Worm (Caenorhabditis elegans): ENCODE results near the gene sas-6.
A peak's percentile ranks its signal among the peaks of the same experiment; 100 is the strongest.

Gene sas-6

ce11 chrIV:13838296-13838695 is 49.8 kb upstream of the sas-6 start:
- TF ChIP-seq nhr-6 (tag; optimal IDR thresholded peaks at IDR 0.05) (no peak), elt-3 (tag; optimal IDR thresholded peaks at IDR 0.05) (no peak), ztf-1 (GFP tag; conservative IDR thresholded peaks at IDR 0.05) (no peak), ama-1 (optimal IDR thresholded peaks at IDR 0.05) (no peak), skn-1 (tag; optimal IDR thresholded peaks at IDR 0.05) (no peak), nhr-237 (tag; optimal IDR thresholded peaks at IDR 0.05) (no peak), blmp-1 (tag; optimal IDR thresholded peaks at IDR 0.05; ENCODE audit: insufficient read depth) (no peak), Y55F3AM.14 (GFP tag; optimal IDR thresholded peaks at IDR 0.05) (no peak), ztf-11 (tag; optimal IDR thresholded peaks at IDR 0.05) (no peak), elt-1 (tag; optimal IDR thresholded peaks at IDR 0.05) (no peak), nhr-12 (tag; optimal IDR thresholded peaks at IDR 0.05) (no peak), lin-11 (tag; optimal IDR thresholded peaks at IDR 0.05) (no peak), ceh-16 (tag; optimal IDR thresholded peaks at IDR 0.05) (no peak), nhr-25 (tag; optimal IDR thresholded peaks at IDR 0.05) (no peak), crh-2 (tag; optimal IDR thresholded peaks at IDR 0.05) (no peak), aly-2 (tag; optimal IDR thresholded peaks at IDR 0.05) (no peak)

ce11 chrIV:13836290-13836689 is 47.8 kb upstream of the sas-6 start, which contains the start of gene H08M01.1:
TSS of gene H08M01.1 (minus strand) at chrIV:13836390.
- TF ChIP-seq sma-3 (GFP tag; optimal IDR thresholded peaks at IDR 0.05) (no peak), R02D3.7 (tag; optimal IDR thresholded peaks at IDR 0.05) (no peak), blmp-1 (tag; optimal IDR thresholded peaks at IDR 0.05; ENCODE audit: insufficient read depth) (no peak), nhr-10 (tag; optimal IDR thresholded peaks at IDR 0.05) (no peak), zag-1 (tag; optimal IDR thresholded peaks at IDR 0.05) (no peak), elt-1 (tag; optimal IDR thresholded peaks at IDR 0.05) (no peak), ceh-82 (tag; optimal IDR thresholded peaks at IDR 0.05) (no peak), elt-3 (tag; optimal IDR thresholded peaks at IDR 0.05) (no peak), lin-13 (GFP tag; optimal IDR thresholded peaks at IDR 0.05) (no peak), nhr-129 (tag; optimal IDR thresholded peaks at IDR 0.05) (no peak), unc-39 (tag; optimal IDR thresholded peaks at IDR 0.05) (no peak), mdl-1 (tag; optimal IDR thresholded peaks at IDR 0.05) (no peak)

- TF ChIP-seq Y55F3AM.14 (GFP tag; optimal IDR thresholded peaks at IDR 0.05): no peak
- no peak for TF ChIP-seq elt-3 (tag; optimal IDR thresholded peaks at IDR 0.05)
- no peak for TF ChIP-seq nhr-11 (tag; optimal IDR thresholded peaks at IDR 0.05)
- no peak for TF ChIP-seq crh-2 (tag; optimal IDR thresholded peaks at IDR 0.05)
- no peak for TF ChIP-seq gmeb-1 (tag; optimal IDR thresholded peaks at IDR 0.05)
- no peak for TF ChIP-seq lin-11 (tag; optimal IDR thresholded peaks at IDR 0.05)
- no peak for TF ChIP-seq nhr-23 (tag; optimal IDR thresholded peaks at IDR 0.05)
- TF ChIP-seq F13H6.1 (tag; optimal IDR thresholded peaks at IDR 0.05): no peak
- TF ChIP-seq ztf-1 (GFP tag; conservative IDR thresholded peaks at IDR 0.05): no peak
- TF ChIP-seq skn-1 (tag; optimal IDR thresholded peaks at IDR 0.05): no peak
- no peak for TF ChIP-seq egl-27 (tag; optimal IDR thresholded peaks at IDR 0.05)
- TF ChIP-seq unc-39 (tag; optimal IDR thresholded peaks at IDR 0.05): no peak
- TF ChIP-seq fos-1 (tag; optimal IDR thresholded peaks at IDR 0.05): no peak
- no peak for TF ChIP-seq ztf-11 (tag; optimal IDR thresholded peaks at IDR 0.05)
- no peak for TF ChIP-seq nhr-12 (tag; optimal IDR thresholded peaks at IDR 0.05)
- no peak for TF ChIP-seq lsy-2 (tag; optimal IDR thresholded peaks at IDR 0.05)
These were observed 46.0 kb upstream of the sas-6 start for ce11 chrIV:13834394-13835129.

ce11 chrIV:13827586-13827985 is 39.1 kb upstream of the sas-6 start, which contains the start of gene rga-5:
TSS of gene rga-5 (plus strand) at chrIV:13827886.
- TF ChIP-seq unc-39 (tag; optimal IDR thresholded peaks at IDR 0.05) (no peak), nhr-21 (tag; optimal IDR thresholded peaks at IDR 0.05) (no peak), blmp-1 (tag; optimal IDR thresholded peaks at IDR 0.05; ENCODE audit: insufficient read depth) (no peak), ama-1 (optimal IDR thresholded peaks at IDR 0.05) (no peak), fos-1 (tag; optimal IDR thresholded peaks at IDR 0.05) (no peak), R02D3.7 (tag; optimal IDR thresholded peaks at IDR 0.05) (no peak), snpc-4 (tag; optimal IDR thresholded peaks at IDR 0.05) (no peak), lin-13 (GFP tag; optimal IDR thresholded peaks at IDR 0.05) (no peak)

- TF ChIP-seq dmd-4 (tag; optimal IDR thresholded peaks at IDR 0.05) (no peak), skn-1 (tag; optimal IDR thresholded peaks at IDR 0.05) (no peak), zag-1 (tag; optimal IDR thresholded peaks at IDR 0.05) (no peak), ztf-11 (tag; optimal IDR thresholded peaks at IDR 0.05) (no peak), nhr-10 (tag; optimal IDR thresholded peaks at IDR 0.05) (no peak), nhr-11 (tag; optimal IDR thresholded peaks at IDR 0.05) (no peak), unc-62 (GFP tag; optimal IDR thresholded peaks at IDR 0.05) (no peak), unc-55 (GFP tag; optimal IDR thresholded peaks at IDR 0.05) (no peak), nhr-25 (tag; optimal IDR thresholded peaks at IDR 0.05) (no peak), snpc-4 (tag; optimal IDR thresholded peaks at IDR 0.05) (no peak), sem-4 (tag; optimal IDR thresholded peaks at IDR 0.05) (peak; percentile 36), lin-39 (tag; optimal IDR thresholded peaks at IDR 0.05) (no peak), ZK546.5 (tag; optimal IDR thresholded peaks at IDR 0.05) (no peak), fos-1 (tag; optimal IDR thresholded peaks at IDR 0.05) (peak; percentile 90), R02D3.7 (tag; optimal IDR thresholded peaks at IDR 0.05) (no peak), aly-2 (tag; optimal IDR thresholded peaks at IDR 0.05) (no peak), elt-1 (tag; optimal IDR thresholded peaks at IDR 0.05) (no peak), lin-11 (tag; optimal IDR thresholded peaks at IDR 0.05) (no peak), blmp-1 (tag; optimal IDR thresholded peaks at IDR 0.05; ENCODE audit: insufficient read depth) (peak; percentile 52), nhr-237 (tag; optimal IDR thresholded peaks at IDR 0.05) (no peak), sma-9 (GFP tag; optimal IDR thresholded peaks at IDR 0.05) (peak; percentile 67), sma-9 (tag; optimal IDR thresholded peaks at IDR 0.05) (no peak), mdl-1 (tag; optimal IDR thresholded peaks at IDR 0.05) (no peak), ceh-16 (tag; optimal IDR thresholded peaks at IDR 0.05) (no peak)
These were observed 37.8 kb upstream of the sas-6 start for ce11 chrIV:13826363-13826762.

Data from whole organism, L2 larva.